Worm (Caenorhabditis elegans): Measurements from ENCODE around the gene cnc-3.

cnc-3 gene

DNA sequence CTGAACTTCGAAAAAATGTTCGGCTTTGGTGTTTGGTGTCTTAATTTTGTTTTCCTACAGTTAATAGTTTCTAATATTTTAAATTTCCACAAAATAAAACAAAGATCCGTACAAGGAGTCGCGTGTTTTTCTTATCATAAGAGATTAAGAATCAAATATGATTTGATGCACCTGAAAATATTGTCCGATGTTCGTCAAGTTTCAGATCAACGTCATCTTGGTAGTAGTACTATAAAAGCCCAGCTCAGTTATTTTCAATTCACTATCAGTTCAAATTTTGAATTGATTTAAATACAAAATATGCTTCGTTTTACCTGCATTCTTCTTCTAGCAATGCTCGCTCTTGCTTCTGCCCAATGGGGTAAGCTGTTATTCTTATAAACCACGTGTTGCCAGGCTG lies 2.7 kb upstream of the cnc-3 start, which contains the start of gene cnc-5:
Gene cnc-5, plus strand, starts transcription at position 301 of the 400 bp plus-strand sequence.
- TF ChIP-seq pha-4 (GFP tag; IDR thresholded peaks at IDR 0.05) (no peak), pha-4 (tag; optimal IDR thresholded peaks at IDR 0.05) (no peak), lin-13 (GFP tag; optimal IDR thresholded peaks at IDR 0.05) (no peak), dve-1 (tag; optimal IDR thresholded peaks at IDR 0.05; ENCODE audit: insufficient read depth) (no peak), nhr-42 (GFP tag; IDR thresholded peaks at IDR 0.05) (no peak), nhr-25 (tag; optimal IDR thresholded peaks at IDR 0.05; ENCODE audit: borderline replicate concordance, insufficient read depth) (no peak), mep-1 (tag; optimal IDR thresholded peaks at IDR 0.05) (no peak), nhr-10 (tag; optimal IDR thresholded peaks at IDR 0.05) (no peak), nhr-41 (GFP tag; IDR thresholded peaks at IDR 0.05) (no peak), lir-3 (tag; optimal IDR thresholded peaks at IDR 0.05) (no peak), mxl-2 (GFP tag; conservative IDR thresholded peaks at IDR 0.05) (no peak), lsy-2 (tag; optimal IDR thresholded peaks at IDR 0.05) (no peak), lin-29 (GFP tag; IDR thresholded peaks at IDR 0.05) (no peak), mxl-3 (GFP tag; optimal IDR thresholded peaks at IDR 0.05) (no peak), ZK337.2 (GFP tag; IDR thresholded peaks at IDR 0.05) (no peak), dmd-6 (GFP tag; IDR thresholded peaks at IDR 0.05) (no peak)

DNA sequence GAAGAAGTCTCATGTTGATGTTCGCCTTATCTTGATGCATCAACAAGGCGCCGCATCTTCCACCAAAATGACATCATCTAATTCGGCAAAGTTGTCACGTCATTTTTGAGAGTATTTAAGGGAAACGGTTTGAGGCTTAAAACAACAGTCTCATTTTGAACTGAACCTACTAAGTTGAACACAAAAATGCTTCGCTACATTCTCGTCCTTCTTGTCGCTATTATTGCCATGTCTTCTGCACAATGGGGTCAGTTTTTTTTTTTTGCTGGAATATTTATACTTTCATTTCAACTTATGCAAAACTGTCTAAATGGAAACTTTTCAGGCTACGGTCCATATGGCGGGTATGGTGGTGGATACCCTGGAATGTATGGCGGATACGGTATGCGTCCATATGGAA lies 725 bp upstream of the cnc-3 start, which contains the start of gene cnc-4:
Gene cnc-4, plus strand, starts transcription at position 117 of the 400 bp plus-strand sequence.
- TF ChIP-seq lin-15B (tag; optimal IDR thresholded peaks at IDR 0.05) (no peak), rbr-2 (tag; optimal IDR thresholded peaks at IDR 0.05) (no peak), ceh-44 (GFP tag; IDR thresholded peaks at IDR 0.05) (no peak), egl-27 (tag; optimal IDR thresholded peaks at IDR 0.05) (no peak), zag-1 (tag; optimal IDR thresholded peaks at IDR 0.05) (no peak), F44E2.7 (GFP tag; IDR thresholded peaks at IDR 0.05) (no peak), mxl-2 (GFP tag; conservative IDR thresholded peaks at IDR 0.05) (no peak), lin-39 (tag; optimal IDR thresholded peaks at IDR 0.05) (no peak), attf-4 (tag; optimal IDR thresholded peaks at IDR 0.05) (no peak), mdt-29 (GFP tag; IDR thresholded peaks at IDR 0.05) (no peak), lin-1 (GFP tag; IDR thresholded peaks at IDR 0.05) (no peak), Y105C5A.15 (GFP tag; IDR thresholded peaks at IDR 0.05) (no peak), cey-2 (tag; optimal IDR thresholded peaks at IDR 0.05; ENCODE audit: borderline replicate concordance, insufficient read depth) (no peak)

DNA sequence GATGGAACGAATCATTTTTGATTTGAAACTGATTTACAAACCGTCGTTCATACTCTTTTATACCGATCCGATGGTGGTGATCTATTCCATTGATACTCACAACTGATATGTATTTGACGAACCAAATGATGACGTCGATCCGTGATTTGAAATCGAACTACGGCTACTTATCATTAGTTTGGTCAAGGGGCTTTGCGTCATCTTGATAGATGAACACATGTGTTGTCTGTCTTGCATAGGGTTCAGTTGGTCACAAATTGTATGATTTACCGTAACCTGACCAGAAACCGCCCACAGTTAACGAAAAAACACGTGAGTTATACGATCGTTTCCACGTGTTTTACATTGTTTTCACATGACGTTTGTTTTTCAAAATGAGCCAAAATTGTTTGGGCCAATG lies 2.4 kb downstream of the cnc-3 start, which contains the start of gene cnc-2:
Gene cnc-2, minus strand, starts transcription at position 24 of the 400 bp plus-strand sequence.
- TF ChIP-seq dmd-8 (GFP tag; IDR thresholded peaks at IDR 0.05) (no peak), mxl-3 (GFP tag; optimal IDR thresholded peaks at IDR 0.05) (peak; percentile 37), ceh-20 (GFP tag; IDR thresholded peaks at IDR 0.05) (no peak), nhr-111 (GFP tag; optimal IDR thresholded peaks at IDR 0.05) (no peak), lin-38 (GFP tag; IDR thresholded peaks at IDR 0.05) (no peak), ztf-11 (tag; optimal IDR thresholded peaks at IDR 0.05) (no peak), php-3 (GFP tag; IDR thresholded peaks at IDR 0.05) (no peak), nhr-102 (tag; optimal IDR thresholded peaks at IDR 0.05) (no peak), nhr-76 (tag; optimal IDR thresholded peaks at IDR 0.05) (no peak), gei-8 (GFP tag; optimal IDR thresholded peaks at IDR 0.05) (no peak), hlh-30 (tag; optimal IDR thresholded peaks at IDR 0.05; ENCODE audit: insufficient read depth) (peak; percentile 2), zag-1 (tag; optimal IDR thresholded peaks at IDR 0.05) (no peak), ZK546.5 (tag; optimal IDR thresholded peaks at IDR 0.05) (no peak), lin-39 (tag; optimal IDR thresholded peaks at IDR 0.05) (no peak), F37D6.2 (tag; optimal IDR thresholded peaks at IDR 0.05) (no peak)

All from whole organism, L4 larva.